Fruit fly (Drosophila melanogaster) whole organism, prepupa: ENCODE results near the gene Eig71Ed.
A peak's percentile ranks its signal among the peaks of the same experiment; 100 is the strongest.

Experiments used
- Blimp-1 ChIP-seq: fragments of 200-800 bp; sonication (Bioruptor generic); optimal IDR thresholded peaks from 3 replicates; lab custom pipeline; 2017; ENCODE audit warnings: missing biosample characterization, missing genetic modification characterization, mild to moderate bottlenecking, moderate library complexity, missing genetic modification reagents
- CG10631 ChIP-seq: fragments of 200-800 bp; sonication (Bioruptor generic); optimal IDR thresholded peaks from 2 replicates; lab custom pipeline; 2016; ENCODE audit warnings: missing biosample characterization, missing genetic modification characterization
- CG10669 ChIP-seq: fragments of 200-800 bp; sonication (Bioruptor generic); optimal IDR thresholded peaks from 3 replicates; lab custom pipeline; 2018; ENCODE audit warnings: missing biosample characterization, mild to moderate bottlenecking, missing genetic modification characterization, moderate library complexity
- CG11294 ChIP-seq: fragments of 200-800 bp; sonication (Bioruptor generic); IDR thresholded peaks from 2 replicates; pipeline ENCODE4 v1.3.6; 2022; ENCODE audit warnings: missing biosample characterization, missing genetic modification characterization
- CG11902 ChIP-seq: fragments of 200-800 bp; sonication (Bioruptor generic); optimal IDR thresholded peaks from 3 replicates; lab custom pipeline; 2016; ENCODE audit warnings: missing biosample characterization, missing genetic modification characterization
- CG15336 ChIP-seq: fragments of 200-800 bp; sonication (Bioruptor generic); IDR thresholded peaks from 2 replicates; pipeline ENCODE4 v1.3.6; 2022; ENCODE audit warnings: missing biosample characterization, missing genetic modification characterization
- CG1621 ChIP-seq: fragments of 200-800 bp; sonication (Bioruptor generic); optimal IDR thresholded peaks from 3 replicates; lab custom pipeline; 2018; ENCODE audit warnings: missing biosample characterization, mild to moderate bottlenecking, missing genetic modification characterization
- CG31627 ChIP-seq: fragments of 200-800 bp; sonication (Bioruptor generic); optimal IDR thresholded peaks from 3 replicates; lab custom pipeline; 2016; ENCODE audit warnings: missing biosample characterization, missing genetic modification characterization
- CG32006 ChIP-seq: fragments of 200-800 bp; sonication (Bioruptor generic); optimal IDR thresholded peaks from 3 replicates; lab custom pipeline; 2017; ENCODE audit warnings: missing biosample characterization, mild to moderate bottlenecking, missing genetic modification characterization
- CG34406 ChIP-seq: fragments of 200-800 bp; sonication (Bioruptor generic); optimal IDR thresholded peaks from 3 replicates; lab custom pipeline; 2016; ENCODE audit warnings: missing biosample characterization, missing genetic modification characterization
- CG3919 ChIP-seq: fragments of 200-800 bp; sonication (Bioruptor generic); optimal IDR thresholded peaks from 3 replicates; lab custom pipeline; 2016; ENCODE audit warnings: missing biosample characterization, missing genetic modification characterization
- CG4318 ChIP-seq: fragments of 200-800 bp; sonication (Bioruptor generic); optimal IDR thresholded peaks from 3 replicates; lab custom pipeline; 2017; ENCODE audit warnings: missing biosample characterization, mild to moderate bottlenecking, missing genetic modification characterization
- CG6163 ChIP-seq: fragments of 200-800 bp; sonication (Bioruptor generic); IDR thresholded peaks from 3 replicates; pipeline ENCODE4 v1.3.6; 2022; ENCODE audit warnings: missing biosample characterization, missing genetic modification characterization
- CG6276 ChIP-seq: fragments of 200-800 bp; sonication (Bioruptor generic); optimal IDR thresholded peaks from 2 replicates; lab custom pipeline; 2017; ENCODE audit warnings: missing biosample characterization, mild to moderate bottlenecking, missing genetic modification characterization
- CG6792 ChIP-seq: fragments of 200-800 bp; sonication (Bioruptor generic); optimal IDR thresholded peaks from 3 replicates; lab custom pipeline; 2016; ENCODE audit warnings: missing biosample characterization, missing genetic modification characterization
- CG6808 ChIP-seq: fragments of 200-800 bp; sonication (Bioruptor generic); optimal IDR thresholded peaks from 3 replicates; lab custom pipeline; 2017; ENCODE audit warnings: missing biosample characterization, missing genetic modification characterization, mild to moderate bottlenecking, moderate library complexity, missing genetic modification reagents
- CG6854 ChIP-seq: fragments of 200-800 bp; sonication (Bioruptor generic); optimal IDR thresholded peaks from 2 replicates; lab custom pipeline; 2017; ENCODE audit warnings: missing biosample characterization, mild to moderate bottlenecking, missing genetic modification characterization
- CG8319 ChIP-seq: fragments of 200-800 bp; sonication (Bioruptor generic); optimal IDR thresholded peaks from 3 replicates; lab custom pipeline; 2016; ENCODE audit warnings: missing biosample characterization, missing genetic modification characterization
- CG8632 ChIP-seq: fragments of 200-800 bp; sonication (Bioruptor generic); optimal IDR thresholded peaks from 3 replicates; lab custom pipeline; 2016; ENCODE audit warnings: missing biosample characterization, missing genetic modification characterization
- CG9139 ChIP-seq: fragments of 200-800 bp; sonication (Bioruptor generic); optimal IDR thresholded peaks from 3 replicates; lab custom pipeline; 2017; ENCODE audit warnings: missing biosample characterization, mild to moderate bottlenecking, missing genetic modification characterization
- Eip75B ChIP-seq: fragments of 200-800 bp; sonication (Bioruptor generic); optimal IDR thresholded peaks from 3 replicates; lab custom pipeline; 2016; ENCODE audit warnings: missing biosample characterization, missing genetic modification characterization
- Eip93F ChIP-seq: fragments of 200-800 bp; sonication (Bioruptor generic); optimal IDR thresholded peaks from 2 replicates; lab custom pipeline; 2016; ENCODE audit warnings: missing biosample characterization, mild to moderate bottlenecking, missing genetic modification characterization
- Ets21C ChIP-seq: fragments of 200-800 bp; sonication (Bioruptor generic); optimal IDR thresholded peaks from 3 replicates; lab custom pipeline; 2016; ENCODE audit warnings: missing biosample characterization, missing genetic modification characterization
- Ets96B ChIP-seq: fragments of 200-800 bp; optimal IDR thresholded peaks from 2 replicates; lab custom pipeline; 2019; ENCODE audit warnings: missing biosample characterization, mild to moderate bottlenecking, missing genetic modification characterization, moderate library complexity
- Hr4 ChIP-seq: fragments of 200-800 bp; sonication (Bioruptor generic); optimal IDR thresholded peaks from 3 replicates; lab custom pipeline; 2016; ENCODE audit warnings: missing biosample characterization, missing genetic modification characterization
- Lpt ChIP-seq: fragments of 200-800 bp; sonication (Bioruptor generic); optimal IDR thresholded peaks from 3 replicates; lab custom pipeline; 2016; ENCODE audit warnings: missing biosample characterization, missing genetic modification characterization
- OdsH ChIP-seq: fragments of 200-800 bp; sonication (Bioruptor generic); optimal IDR thresholded peaks from 3 replicates; lab custom pipeline; 2016; ENCODE audit warnings: missing biosample characterization, missing genetic modification characterization
- Sox14 ChIP-seq: fragments of 200-800 bp; sonication (Bioruptor generic); optimal IDR thresholded peaks from 3 replicates; lab custom pipeline; 2016; ENCODE audit warnings: missing biosample characterization, missing genetic modification characterization
- Sox15 ChIP-seq: fragments of 200-800 bp; sonication (Bioruptor generic); optimal IDR thresholded peaks from 3 replicates; lab custom pipeline; 2016; ENCODE audit warnings: missing biosample characterization, missing genetic modification characterization
- achi ChIP-seq: fragments of 200-800 bp; sonication (Bioruptor generic); optimal IDR thresholded peaks from 3 replicates; lab custom pipeline; 2016; ENCODE audit warnings: missing biosample characterization, missing genetic modification characterization
- dsx ChIP-seq: fragments of 200-800 bp; optimal IDR thresholded peaks from 3 replicates; lab custom pipeline; 2019; ENCODE audit warnings: missing biosample characterization, mild to moderate bottlenecking, missing genetic modification characterization, moderate library complexity; ENCODE audit not compliant: poor library complexity, severe bottlenecking
- eg ChIP-seq: fragments of 200-800 bp; sonication (Bioruptor generic); IDR thresholded peaks from 3 replicates; pipeline ENCODE4 v1.3.6; 2022; ENCODE audit warnings: missing biosample characterization, missing genetic modification characterization
- esn ChIP-seq: fragments of 200-800 bp; sonication (Bioruptor generic); optimal IDR thresholded peaks from 2 replicates; lab custom pipeline; 2016; ENCODE audit warnings: missing biosample characterization, mild to moderate bottlenecking, missing genetic modification characterization, moderate library complexity
- fd59A ChIP-seq: fragments of 200-800 bp; sonication (Bioruptor generic); optimal IDR thresholded peaks from 2 replicates; lab custom pipeline; 2017; ENCODE audit warnings: missing biosample characterization, mild to moderate bottlenecking, missing genetic modification characterization, missing genetic modification reagents
- fd85E ChIP-seq: fragments of 200-800 bp; sonication (Bioruptor generic); optimal IDR thresholded peaks from 3 replicates; lab custom pipeline; 2016; ENCODE audit warnings: missing biosample characterization, missing genetic modification characterization
- fkh ChIP-seq: fragments of 200-800 bp; sonication (Bioruptor generic); optimal IDR thresholded peaks from 3 replicates; lab custom pipeline; 2017; ENCODE audit warnings: missing biosample characterization, mild to moderate bottlenecking, missing genetic modification characterization, moderate library complexity
- lz ChIP-seq: fragments of 200-800 bp; sonication (Bioruptor generic); optimal IDR thresholded peaks from 3 replicates; lab custom pipeline; 2016; ENCODE audit warnings: missing biosample characterization, missing genetic modification characterization
- net ChIP-seq: fragments of 200-800 bp; sonication (Bioruptor generic); optimal IDR thresholded peaks from 3 replicates; lab custom pipeline; 2016; ENCODE audit warnings: missing biosample characterization, missing genetic modification characterization
- ss ChIP-seq, 2 experiments: fragments of 200-800 bp; sonication (Bioruptor generic); optimal IDR thresholded peaks; 2 replicates in 1 of 2; 3 replicates in 1 of 2; lab custom pipeline; 2017 to 2018; ENCODE audit warnings: mild to moderate bottlenecking in 2 of 2, missing biosample characterization in 2 of 2, missing genetic modification characterization in 2 of 2, moderate library complexity in 1 of 2
- svp ChIP-seq: fragments of 200-800 bp; sonication (Bioruptor generic); peaks from one replicate; lab custom pipeline; 2016; ENCODE audit warnings: missing biosample characterization, missing genetic modification characterization

Gene Eig71Ed

DNA sequence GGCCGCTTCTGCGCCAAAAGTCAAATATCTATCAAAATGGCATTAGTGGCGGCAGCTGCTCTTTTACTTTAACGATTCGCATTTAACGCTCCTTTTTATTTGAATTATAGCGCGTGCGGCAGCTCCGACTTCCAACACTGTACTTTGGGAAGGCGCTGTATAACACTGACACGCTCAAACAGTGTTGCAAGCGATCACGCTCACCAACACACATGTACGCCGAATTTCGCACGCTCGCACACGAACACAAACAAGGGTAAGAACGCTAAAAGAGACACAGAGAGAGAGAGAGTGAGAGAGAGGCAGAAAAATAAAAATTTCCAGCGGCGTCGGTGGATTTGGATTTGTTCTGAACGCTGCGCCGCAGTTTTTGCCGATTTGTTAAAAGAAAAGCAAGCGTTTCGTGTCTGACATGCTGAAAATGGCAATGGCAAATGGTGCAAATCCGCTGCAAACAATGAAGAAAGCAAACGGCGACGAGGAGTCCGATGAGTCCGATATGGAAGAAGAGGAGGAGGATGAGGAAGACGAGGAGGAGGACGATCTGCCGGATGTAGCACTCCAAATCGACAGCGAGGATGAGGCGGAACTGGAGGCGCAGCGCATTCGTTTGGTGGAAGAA, 32.6 kb upstream of the Eig71Ed start, which contains the start of gene Phs (continued):
- TF ChIP-seq fkh (GFP tag; lab: Kevin White, UChicago) (peak; percentile 57), CG31627 (GFP tag; lab: Kevin White, UChicago) (peak; percentile 88), Eip93F (no peak), Sox14 (GFP tag; lab: Kevin White, UChicago) (peak; percentile 86), CG6854 (GFP tag; lab: Kevin White, UChicago) (peak; percentile 45), net (GFP tag; lab: Kevin White, UChicago) (peak; percentile 66), OdsH (GFP tag; lab: Kevin White, UChicago) (peak; percentile 72), CG10669 (GFP tag; lab: Kevin White, UChicago) (peak; percentile 65), CG11902 (GFP tag; lab: Kevin White, UChicago) (peak; percentile 63), CG34406 (GFP tag; lab: Kevin White, UChicago) (peak; percentile 0), eg (GFP tag; lab: Robert Waterston, UW) (peak; percentile 69)

DNA sequence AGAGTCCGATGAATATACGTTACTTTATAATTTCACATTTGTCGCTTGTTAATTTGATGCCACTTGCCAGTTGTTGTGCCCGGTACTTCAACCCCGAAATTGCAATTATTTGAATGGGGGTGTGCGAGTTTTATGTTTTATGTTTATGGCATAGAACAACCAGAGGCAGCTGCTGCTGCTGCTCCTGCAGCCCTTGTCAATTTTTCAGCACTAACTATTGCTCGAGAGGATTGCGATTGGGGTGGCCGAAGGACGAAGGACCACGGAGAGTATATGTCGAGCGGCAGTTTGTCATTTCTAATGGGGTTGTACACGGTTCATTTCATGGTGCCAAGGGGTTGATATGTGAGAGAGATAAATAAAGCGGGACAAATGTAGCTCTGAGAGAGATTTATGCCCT, 28.2 kb upstream of the Eig71Ed start:
- TF ChIP-seq CG10631 (GFP tag; lab: Kevin White, UChicago) (no peak), svp (GFP tag; lab: Kevin White, UChicago) (peak; percentile 13)
- TF ChIP-seq, all 60 proteins: peak for 1

DNA sequence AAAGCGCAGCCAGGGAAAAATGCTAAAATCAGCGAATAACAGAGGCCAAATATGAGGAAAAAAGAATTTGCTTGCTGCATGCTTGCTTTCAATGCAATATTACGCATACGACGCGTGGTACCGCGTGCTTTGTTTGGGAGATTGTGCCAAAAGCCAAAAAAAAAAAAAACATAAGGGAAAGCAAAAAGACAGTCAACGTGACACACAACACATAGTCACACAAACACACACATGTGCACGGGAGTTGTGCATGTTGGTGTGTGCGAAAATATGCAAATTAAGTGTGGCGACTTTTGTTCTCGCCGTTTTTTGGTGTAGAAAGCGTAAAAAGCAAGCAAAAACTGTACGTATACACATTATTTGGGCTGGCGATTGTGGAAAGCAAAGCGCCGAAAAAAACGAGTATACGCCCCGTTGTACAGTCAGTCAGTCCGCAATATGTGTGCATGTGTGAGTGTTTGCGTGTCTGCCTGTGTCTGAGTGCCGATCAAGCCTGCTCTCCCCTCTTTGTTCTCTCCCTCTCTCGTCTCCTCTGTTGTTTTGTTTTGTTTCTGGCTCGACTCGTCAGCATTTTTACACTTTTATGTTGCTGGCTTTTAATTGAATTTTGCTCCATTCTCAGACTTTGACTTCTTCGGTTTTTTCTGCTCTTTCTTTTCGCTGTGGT, 27.3 kb upstream of the Eig71Ed start:
- TF ChIP-seq CG15336 (GFP tag; lab: Robert Waterston, UW), result peak; percentile 41; the same call in 1 of the 2 replicates
- TF ChIP-seq CG9139, result no peak
- TF ChIP-seq eg (GFP tag; lab: Robert Waterston, UW), result peak; percentile 16; the same call in 1 of the 3 replicates
- TF ChIP-seq CG10631 (GFP tag; lab: Kevin White, UChicago), result no peak
- TF ChIP-seq CG6163 (GFP tag; lab: Robert Waterston, UW), result no peak; the same call in 2 of the 3 replicates
- TF ChIP-seq svp (GFP tag; lab: Kevin White, UChicago), result peak; percentile 59

DNA sequence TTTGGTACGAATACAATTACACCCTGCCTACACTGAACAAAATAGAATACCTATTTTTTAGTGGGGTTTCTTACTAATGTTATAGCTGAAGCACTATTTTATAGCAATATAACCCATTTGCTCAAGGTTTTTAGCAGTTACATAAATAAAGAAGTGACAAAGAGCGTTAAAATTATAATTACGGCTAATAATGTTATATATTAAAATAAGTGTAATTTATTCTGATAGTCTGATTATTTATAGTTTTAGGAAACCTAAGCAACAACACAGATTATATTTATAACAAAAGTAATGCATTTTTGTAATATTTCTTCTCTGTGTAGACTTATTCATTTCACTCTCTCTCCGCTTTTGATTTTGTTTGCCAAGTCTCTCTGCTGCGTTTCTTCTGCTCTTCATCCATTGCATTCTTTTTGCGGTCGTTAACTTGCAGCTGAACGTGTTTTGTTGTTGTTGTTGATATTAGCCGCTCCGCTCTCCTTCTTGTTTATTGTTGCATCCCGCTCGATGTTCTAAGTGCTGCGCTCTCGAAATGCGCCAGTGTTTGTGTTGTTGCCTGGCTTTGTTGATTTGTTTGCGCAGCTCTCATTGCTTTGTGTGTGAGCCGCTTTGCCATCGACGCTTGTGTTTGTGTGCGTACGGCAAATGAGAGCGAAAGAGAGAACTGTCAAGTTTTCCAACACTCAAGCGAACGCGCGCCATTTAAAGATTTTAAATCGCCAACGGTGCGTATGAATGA, 26.5 kb upstream of the Eig71Ed start:
- TF ChIP-seq Hr4 (peak; percentile 94), Eip93F (peak; percentile 82), Ets96B (tag; lab: Kevin White, UChicago) (peak; percentile 94), Lpt (peak; percentile 95), fd85E (peak; percentile 50), esn (GFP tag; lab: Kevin White, UChicago) (peak; percentile 98), fd59A (GFP tag; lab: Kevin White, UChicago) (peak; percentile 90), eg (GFP tag; lab: Robert Waterston, UW) (peak; percentile 91), Ets21C (peak; percentile 84), ss (GFP tag; optimal IDR thresholded peaks at IDR 0.05; lab: Kevin White, UChicago) (peak; percentile 84 to 92), CG3919 (peak; percentile 95), CG11294 (GFP tag; lab: Robert Waterston, UW) (peak; percentile 87), CG8319 (GFP tag; lab: Kevin White, UChicago) (peak; percentile 89), svp (GFP tag; lab: Kevin White, UChicago) (peak; percentile 95), CG6276 (GFP tag; lab: Kevin White, UChicago) (peak; percentile 97), dsx (GFP tag; lab: Kevin White, UChicago) (peak; percentile 88), CG6808 (GFP tag; lab: Kevin White, UChicago) (peak; percentile 89), CG4318 (GFP tag; lab: Kevin White, UChicago) (peak; percentile 98), Eip75B (GFP tag; lab: Kevin White, UChicago) (peak; percentile 93), CG8632 (GFP tag; lab: Kevin White, UChicago) (peak; percentile 97), CG1621 (peak; percentile 81), CG6854 (GFP tag; lab: Kevin White, UChicago) (peak; percentile 82), fkh (GFP tag; lab: Kevin White, UChicago) (peak; percentile 89), Sox15 (GFP tag; lab: Kevin White, UChicago) (peak; percentile 94), CG6792 (GFP tag; lab: Kevin White, UChicago) (peak; percentile 96), achi (peak; percentile 97), Blimp-1 (GFP tag; lab: Kevin White, UChicago) (peak; percentile 94), CG11902 (GFP tag; lab: Kevin White, UChicago) (peak; percentile 91), CG32006 (GFP tag; lab: Kevin White, UChicago) (peak; percentile 99), lz (GFP tag; lab: Kevin White, UChicago) (peak; percentile 93)
